Worm (Caenorhabditis elegans) whole organism, midembryonic: ENCODE data around the gene acr-2.

ENCODE experiments used
- T22C8.4 ChIP-seq: fragments of 200-800 bp; sonication (Bioruptor generic); IDR thresholded peaks from 2 replicates; pipeline ENCODE4 v1.3.6; 2022; ENCODE audit warnings: missing genetic modification characterization, missing compliant biosample characterization
- cog-1 ChIP-seq: sonication (generic microtip); optimal IDR thresholded peaks from 2 replicates; lab custom pipeline; 2016; ENCODE audit warnings: missing genetic modification characterization, missing compliant biosample characterization
- flt-1 ChIP-seq: fragments of 200-800 bp; sonication (Bioruptor generic); IDR thresholded peaks from 2 replicates; pipeline ENCODE4 v1.3.6; 2022; ENCODE audit warnings: missing genetic modification characterization, missing compliant biosample characterization
- klf-2 ChIP-seq: fragments of 200-800 bp; sonication (Bioruptor generic); conservative IDR thresholded peaks from 2 replicates; pipeline ENCODE4 v1.3.6; 2022; ENCODE audit warnings: missing genetic modification reagents, missing genetic modification characterization, missing compliant biosample characterization
- med-1 ChIP-seq: sonication (generic microtip); optimal IDR thresholded peaks from 2 replicates; lab custom pipeline; 2017; ENCODE audit warnings: missing genetic modification characterization, mild to moderate bottlenecking, missing compliant biosample characterization, antibody characterized with exemption, missing genetic modification reagents; ENCODE audit not compliant: insufficient read depth
- ref-1 ChIP-seq: fragments of 200-800 bp; sonication (Bioruptor generic); conservative IDR thresholded peaks from 2 replicates; pipeline ENCODE4 v1.3.6; 2022; ENCODE audit warnings: missing genetic modification reagents, missing genetic modification characterization, missing compliant biosample characterization
- tab-1 ChIP-seq: fragments of 200-800 bp; sonication (Bioruptor generic); IDR thresholded peaks from 2 replicates; pipeline ENCODE4 v1.3.6; 2022; ENCODE audit warnings: missing genetic modification characterization, missing compliant biosample characterization
- ztf-23 ChIP-seq: fragments of 200-800 bp; sonication (Bioruptor generic); IDR thresholded peaks from 2 replicates; pipeline ENCODE4 v1.3.6; 2022; ENCODE audit warnings: missing genetic modification reagents, missing genetic modification characterization, missing compliant biosample characterization
- ztf-29 ChIP-seq: fragments of 200-800 bp; sonication (Bioruptor generic); IDR thresholded peaks from 2 replicates; pipeline ENCODE4 v1.3.6; 2022; ENCODE audit warnings: missing genetic modification reagents, missing genetic modification characterization, missing compliant biosample characterization

The acr-2 gene

ce11 chrX:6689985-6690384 lies 12.4 kb upstream of the acr-2 start, which contains the start of gene F38B6.6:
F38B6.6 (minus strand) TSS chrX:6690085.
- TF ChIP-seq klf-2 (GFP tag; lab: Robert Waterston, UW) (no peak), tab-1 (GFP tag; lab: Robert Waterston, UW) (no peak), ref-1 (GFP tag; lab: Robert Waterston, UW) (no peak), cog-1 (tag; lab: Kevin White, UChicago) (no peak), med-1 (GFP tag; lab: Kevin White, UChicago) (no peak), ztf-23 (GFP tag; lab: Robert Waterston, UW) (no peak), T22C8.4 (no peak), flt-1 (GFP tag; lab: Robert Waterston, UW) (no peak), ztf-29 (GFP tag; lab: Robert Waterston, UW) (no peak)

ce11 chrX:6691653-6692052 lies 10.7 kb upstream of the acr-2 start:
- TF ChIP-seq ref-1 (GFP tag; lab: Robert Waterston, UW) (no peak), klf-2 (GFP tag; lab: Robert Waterston, UW) (no peak), cog-1 (tag; lab: Kevin White, UChicago) (no peak), tab-1 (GFP tag; lab: Robert Waterston, UW) (no peak)

ce11 chrX:6692896-6693295 lies 9.5 kb upstream of the acr-2 start:
- no peak for TF ChIP-seq ref-1 (GFP tag; lab: Robert Waterston, UW)
- TF ChIP-seq ztf-23 (GFP tag; lab: Robert Waterston, UW), result no peak
- no peak for TF ChIP-seq ztf-29 (GFP tag; lab: Robert Waterston, UW)
- TF ChIP-seq klf-2 (GFP tag; lab: Robert Waterston, UW), result no peak
- no peak for TF ChIP-seq cog-1 (tag; lab: Kevin White, UChicago)
- TF ChIP-seq med-1 (GFP tag; lab: Kevin White, UChicago), result no peak
- TF ChIP-seq flt-1 (GFP tag; lab: Robert Waterston, UW), result no peak
- no peak for TF ChIP-seq tab-1 (GFP tag; lab: Robert Waterston, UW)
- TF ChIP-seq T22C8.4, result no peak

- no peak for TF ChIP-seq flt-1 (GFP tag; lab: Robert Waterston, UW)
- no peak for TF ChIP-seq T22C8.4
- TF ChIP-seq klf-2 (GFP tag; lab: Robert Waterston, UW), result no peak
- no peak for TF ChIP-seq ref-1 (GFP tag; lab: Robert Waterston, UW)
- no peak for TF ChIP-seq tab-1 (GFP tag; lab: Robert Waterston, UW)
- TF ChIP-seq ztf-29 (GFP tag; lab: Robert Waterston, UW), result no peak
- no peak for TF ChIP-seq cog-1 (tag; lab: Kevin White, UChicago)
These were observed 9.0 kb upstream of the acr-2 start, which contains the start of gene F38B6.3 for ce11 chrX:6693331-6693730. F38B6.3 (plus strand) TSS chrX:6693631.

ce11 chrX:6698267-6698666 lies 4.1 kb upstream of the acr-2 start, which contains the start of the genes F38B6.7 and F38B6.2:
F38B6.7 (minus strand) TSS chrX:6698367.
F38B6.2 (plus strand) TSS chrX:6698533.
- TF ChIP-seq flt-1 (GFP tag; lab: Robert Waterston, UW) (no peak), ztf-29 (GFP tag; lab: Robert Waterston, UW) (no peak), klf-2 (GFP tag; lab: Robert Waterston, UW) (no peak), T22C8.4 (no peak), ref-1 (GFP tag; lab: Robert Waterston, UW) (no peak), ztf-23 (GFP tag; lab: Robert Waterston, UW) (no peak), med-1 (GFP tag; lab: Kevin White, UChicago) (no peak), cog-1 (tag; lab: Kevin White, UChicago) (no peak), tab-1 (GFP tag; lab: Robert Waterston, UW) (no peak)

- TF ChIP-seq ztf-29 (GFP tag; lab: Robert Waterston, UW) (no peak), klf-2 (GFP tag; lab: Robert Waterston, UW) (no peak), ref-1 (GFP tag; lab: Robert Waterston, UW) (no peak), cog-1 (tag; lab: Kevin White, UChicago) (no peak), tab-1 (GFP tag; lab: Robert Waterston, UW) (no peak), flt-1 (GFP tag; lab: Robert Waterston, UW) (no peak), med-1 (GFP tag; lab: Kevin White, UChicago) (no peak), T22C8.4 (no peak), ztf-23 (GFP tag; lab: Robert Waterston, UW) (no peak)
These were observed 2.8 kb downstream of the acr-2 start for ce11 chrX:6705156-6705555.

- no peak for TF ChIP-seq ref-1 (GFP tag; lab: Robert Waterston, UW)
- TF ChIP-seq ztf-23 (GFP tag; lab: Robert Waterston, UW), result no peak
- no peak for TF ChIP-seq med-1 (GFP tag; lab: Kevin White, UChicago)
- no peak for TF ChIP-seq flt-1 (GFP tag; lab: Robert Waterston, UW)
- TF ChIP-seq tab-1 (GFP tag; lab: Robert Waterston, UW), result no peak
- no peak for TF ChIP-seq cog-1 (tag; lab: Kevin White, UChicago)
- no peak for TF ChIP-seq ztf-29 (GFP tag; lab: Robert Waterston, UW)
- TF ChIP-seq klf-2 (GFP tag; lab: Robert Waterston, UW), result no peak
- TF ChIP-seq T22C8.4, result no peak
These were observed 6.9 kb downstream of the acr-2 start, which contains the start of gene acr-3 for ce11 chrX:6709238-6709637. acr-3 (plus strand) TSS chrX:6709538.

ce11 chrX:6713277-6713676 lies 10.9 kb downstream of the acr-2 start, which contains the start of gene nas-11:
nas-11 (plus strand) TSS chrX:6713577.
- no peak for TF ChIP-seq med-1 (GFP tag; lab: Kevin White, UChicago)
- TF ChIP-seq T22C8.4, result no peak
- no peak for TF ChIP-seq klf-2 (GFP tag; lab: Robert Waterston, UW)
- no peak for TF ChIP-seq cog-1 (tag; lab: Kevin White, UChicago)
- TF ChIP-seq tab-1 (GFP tag; lab: Robert Waterston, UW), result no peak
- TF ChIP-seq ref-1 (GFP tag; lab: Robert Waterston, UW), result no peak
- no peak for TF ChIP-seq ztf-29 (GFP tag; lab: Robert Waterston, UW)
- no peak for TF ChIP-seq ztf-23 (GFP tag; lab: Robert Waterston, UW)
- TF ChIP-seq flt-1 (GFP tag; lab: Robert Waterston, UW), result no peak

- TF ChIP-seq cog-1 (tag; lab: Kevin White, UChicago), result no peak
- TF ChIP-seq ztf-29 (GFP tag; lab: Robert Waterston, UW), result no peak
- TF ChIP-seq klf-2 (GFP tag; lab: Robert Waterston, UW), result no peak
- TF ChIP-seq ref-1 (GFP tag; lab: Robert Waterston, UW), result no peak
- TF ChIP-seq T22C8.4, result no peak
- TF ChIP-seq ztf-23 (GFP tag; lab: Robert Waterston, UW), result no peak
- TF ChIP-seq tab-1 (GFP tag; lab: Robert Waterston, UW), result no peak
- no peak for TF ChIP-seq flt-1 (GFP tag; lab: Robert Waterston, UW)
- TF ChIP-seq med-1 (GFP tag; lab: Kevin White, UChicago), result no peak
These were observed 16.2 kb downstream of the acr-2 start, which contains the start of gene smf-2 for ce11 chrX:6718595-6718994. smf-2 (minus strand) TSS chrX:6718695.
